Fruit fly (Drosophila melanogaster): ENCODE data around the gene Arts.

Gene Arts

dm6 chr3L:16635566-16636210 lies 33.0 kb downstream of the Arts start (continued):
- no peak for TF ChIP-seq Ada2b (GFP tag; IDR thresholded peaks at IDR 0.05)
- TF ChIP-seq CG9727 (GFP tag; optimal IDR thresholded peaks at IDR 0.05): peak; percentile 16
- no peak for TF ChIP-seq CG3065 (GFP tag; optimal IDR thresholded peaks at IDR 0.05)
- TF ChIP-seq Lim3 (GFP tag; IDR thresholded peaks at IDR 0.05): no peak
- no peak for TF ChIP-seq CG1792 (GFP tag; optimal IDR thresholded peaks at IDR 0.05)
- no peak for TF ChIP-seq MESR4 (GFP tag; optimal IDR thresholded peaks at IDR 0.05)
- no peak for TF ChIP-seq CG42726 (GFP tag; IDR thresholded peaks at IDR 0.05; ENCODE audit: partially characterized antibody)
- TF ChIP-seq CG11504 (tag; optimal IDR thresholded peaks at IDR 0.05): peak; percentile 52
- TF ChIP-seq CG4730 (GFP tag; IDR thresholded peaks at IDR 0.05): no peak
- TF ChIP-seq CG10209 (GFP tag; optimal IDR thresholded peaks at IDR 0.05): peak; percentile 25
- no peak for TF ChIP-seq crp (GFP tag; optimal IDR thresholded peaks at IDR 0.05)
- no peak for TF ChIP-seq Stat92E (GFP tag; optimal IDR thresholded peaks at IDR 0.05)
- TF ChIP-seq her (GFP tag; optimal IDR thresholded peaks at IDR 0.05): no peak
- TF ChIP-seq CG18619 (GFP tag; optimal IDR thresholded peaks at IDR 0.05): no peak
- TF ChIP-seq Atf6 (GFP tag; IDR thresholded peaks at IDR 0.05): no peak
- TF ChIP-seq repo (GFP tag; optimal IDR thresholded peaks at IDR 0.05): no peak
- no peak for TF ChIP-seq C15 (GFP tag; IDR thresholded peaks at IDR 0.05)
- no peak for TF ChIP-seq tll (GFP tag; optimal IDR thresholded peaks at IDR 0.05)
- no peak for TF ChIP-seq CG10147 (GFP tag; optimal IDR thresholded peaks at IDR 0.05)
- TF ChIP-seq zfh1 (GFP tag; IDR thresholded peaks at IDR 0.05): no peak
- TF ChIP-seq CG10321 (GFP tag; IDR thresholded peaks at IDR 0.05): no peak
- no peak for TF ChIP-seq wdn (GFP tag; IDR thresholded peaks at IDR 0.05)
- no peak for TF ChIP-seq CG8478 (optimal IDR thresholded peaks at IDR 0.05)
- TF ChIP-seq seq (GFP tag; IDR thresholded peaks at IDR 0.05): no peak; the same call in 1 of the 2 replicates
- no peak for TF ChIP-seq Bgb (GFP tag; IDR thresholded peaks at IDR 0.05; ENCODE audit: partially characterized antibody)
- no peak for TF ChIP-seq vnd (GFP tag; IDR thresholded peaks at IDR 0.05; ENCODE audit: partially characterized antibody)
- TF ChIP-seq dmrt11E (tag; optimal IDR thresholded peaks at IDR 0.05): peak; percentile 6
- TF ChIP-seq grn (GFP tag; optimal IDR thresholded peaks at IDR 0.05): no peak
- TF ChIP-seq CG15696 (tag; optimal IDR thresholded peaks at IDR 0.05): no peak
- no peak for TF ChIP-seq CG4404 (GFP tag; IDR thresholded peaks at IDR 0.05)
- TF ChIP-seq Hr51 (GFP tag; optimal IDR thresholded peaks at IDR 0.05): no peak
- TF ChIP-seq Tbp (GFP tag; optimal IDR thresholded peaks at IDR 0.05): no peak
- TF ChIP-seq crc (GFP tag; optimal IDR thresholded peaks at IDR 0.05): no peak
- no peak for TF ChIP-seq Side (GFP tag; optimal IDR thresholded peaks at IDR 0.05)
- TF ChIP-seq Dp (GFP tag; optimal IDR thresholded peaks at IDR 0.05): no peak
- no peak for TF ChIP-seq prd (optimal IDR thresholded peaks at IDR 0.05)
- TF ChIP-seq prd (GFP tag; IDR thresholded peaks at IDR 0.05): no peak
- no peak for TF ChIP-seq chn (GFP tag; optimal IDR thresholded peaks at IDR 0.05)
- peak; percentile 64 for TF ChIP-seq CG18262 (tag; optimal IDR thresholded peaks at IDR 0.05)
- no peak for TF ChIP-seq CG11723 (GFP tag; optimal IDR thresholded peaks at IDR 0.05)
- no peak for TF ChIP-seq al (GFP tag; IDR thresholded peaks at IDR 0.05)
- no peak for TF ChIP-seq dm (GFP tag; optimal IDR thresholded peaks at IDR 0.05)
- no peak for TF ChIP-seq CG33557 (GFP tag; optimal IDR thresholded peaks at IDR 0.05)
- no peak for TF ChIP-seq chinmo (GFP tag; IDR thresholded peaks at IDR 0.05; ENCODE audit: partially characterized antibody)
- TF ChIP-seq CG14965 (GFP tag; optimal IDR thresholded peaks at IDR 0.05; ENCODE audit: borderline replicate concordance): no peak
- TF ChIP-seq abd-A (tag; optimal IDR thresholded peaks at IDR 0.05): no peak
- TF ChIP-seq CG43689 (GFP tag; IDR thresholded peaks at IDR 0.05): no peak
- TF ChIP-seq CG11085 (GFP tag; IDR thresholded peaks at IDR 0.05): no peak
- TF ChIP-seq Dfd (GFP tag; optimal IDR thresholded peaks at IDR 0.05): no peak
- TF ChIP-seq HLH54F (GFP tag; optimal IDR thresholded peaks at IDR 0.05): no peak
- peak; percentile 30 for TF ChIP-seq CG8924 (tag; optimal IDR thresholded peaks at IDR 0.05)

Measured in whole organism, embryonic.